Fruit fly (Drosophila melanogaster) S2 (cell line): Measurements from ENCODE around the gene Spn75F.

ENCODE experiments used
- CG8478 ChIP-seq: fragments of >200 bp; optimal IDR thresholded peaks from 2 replicates; lab custom pipeline; 2018
- CTCF ChIP-seq, 2 experiments: fragments of >200 bp; optimal IDR thresholded peaks; 2 replicates each; lab custom pipeline; 2018

Gene Spn75F

DNA sequence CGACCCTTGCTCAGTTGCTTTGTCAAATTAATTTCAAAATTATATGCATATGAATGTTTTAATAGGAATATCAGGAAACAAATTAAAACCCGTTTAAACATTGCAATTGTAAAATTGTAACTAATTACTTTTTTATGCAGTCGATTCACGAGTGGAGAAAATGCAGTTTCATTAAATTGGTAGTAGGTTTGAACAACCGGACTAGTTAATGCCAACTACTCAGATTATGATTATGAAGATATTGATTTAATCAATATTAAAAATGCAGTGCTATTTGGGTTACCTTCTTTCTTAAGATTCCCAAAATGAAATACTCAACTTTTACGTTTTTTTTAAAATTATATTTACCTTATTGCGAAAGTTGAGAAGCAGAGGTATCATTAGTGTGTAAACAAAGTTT, at the start of gene Spn75F:
TSS of gene Spn75F (minus strand) at position 101 of the 400 bp plus-strand sequence.
- TF ChIP-seq CTCF (optimal IDR thresholded peaks at IDR 0.05; lab: Kevin White, UChicago) (no peak), CG8478 (lab: Kevin White, UChicago) (no peak)

DNA sequence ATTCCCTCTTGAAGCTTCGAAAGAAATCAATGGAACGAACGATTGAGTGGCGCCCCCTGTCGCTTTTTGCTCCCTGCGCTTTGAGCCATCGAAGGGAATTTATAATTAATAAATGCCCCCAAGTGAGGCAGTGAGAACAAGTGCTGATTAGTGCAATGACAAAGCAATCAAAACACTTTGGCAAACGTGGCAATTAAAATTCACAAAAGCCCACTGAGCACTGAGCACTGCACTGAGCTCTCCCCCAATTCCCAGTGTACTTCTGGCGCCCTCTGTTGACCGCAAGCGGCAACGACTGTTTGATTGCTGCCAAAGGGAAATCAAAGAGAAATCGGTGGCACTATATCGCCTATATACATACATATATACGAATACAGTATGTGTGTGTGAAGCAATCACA, 48.5 kb upstream of the Spn75F start:
- TF ChIP-seq CG8478 (lab: Kevin White, UChicago) (no peak), CTCF (optimal IDR thresholded peaks at IDR 0.05; lab: Kevin White, UChicago) (peak; percentile 83 to 89)

DNA sequence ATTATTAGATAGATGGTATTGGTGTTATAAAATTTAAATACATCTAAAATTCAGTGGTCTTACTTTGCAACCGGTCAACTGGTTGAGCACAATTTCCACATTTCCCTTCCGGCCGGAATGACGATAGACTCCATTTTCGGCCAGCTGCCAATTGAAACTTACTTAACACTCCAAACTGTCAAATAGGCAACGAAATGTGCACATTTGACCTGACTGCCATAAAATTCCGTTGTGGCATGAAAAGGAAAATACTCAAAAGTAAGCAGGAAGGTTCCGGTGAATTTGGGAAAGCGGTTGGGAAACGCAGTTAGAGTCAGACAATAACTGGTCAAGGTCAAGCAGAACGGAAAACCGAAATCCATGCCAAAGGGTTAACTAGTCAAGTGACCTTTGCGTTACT, 47.2 kb upstream of the Spn75F start:
- TF ChIP-seq CG8478 (lab: Kevin White, UChicago) (no peak), CTCF (optimal IDR thresholded peaks at IDR 0.05; lab: Kevin White, UChicago) (no peak)

DNA sequence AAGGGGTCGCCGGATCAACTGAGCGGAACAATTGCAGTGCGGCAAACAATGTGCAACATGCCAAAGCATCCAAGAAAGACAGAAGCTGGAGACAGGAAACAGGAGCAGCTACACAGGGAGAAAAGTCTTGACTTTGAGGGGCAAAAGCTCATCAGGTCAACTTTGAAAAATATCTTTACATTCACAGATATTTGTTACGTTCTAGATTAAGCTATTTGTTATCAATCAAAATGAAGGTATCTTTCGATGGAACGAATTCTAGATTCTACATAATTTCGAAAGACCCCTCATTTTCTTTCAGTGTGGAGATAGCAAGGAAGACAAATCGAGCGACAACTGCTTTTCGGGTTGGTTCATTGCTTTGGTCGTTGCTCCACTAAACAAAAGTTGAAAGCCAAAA, 45.9 kb upstream of the Spn75F start:
- TF ChIP-seq CTCF (optimal IDR thresholded peaks at IDR 0.05; lab: Kevin White, UChicago) (no peak), CG8478 (lab: Kevin White, UChicago) (no peak)

DNA sequence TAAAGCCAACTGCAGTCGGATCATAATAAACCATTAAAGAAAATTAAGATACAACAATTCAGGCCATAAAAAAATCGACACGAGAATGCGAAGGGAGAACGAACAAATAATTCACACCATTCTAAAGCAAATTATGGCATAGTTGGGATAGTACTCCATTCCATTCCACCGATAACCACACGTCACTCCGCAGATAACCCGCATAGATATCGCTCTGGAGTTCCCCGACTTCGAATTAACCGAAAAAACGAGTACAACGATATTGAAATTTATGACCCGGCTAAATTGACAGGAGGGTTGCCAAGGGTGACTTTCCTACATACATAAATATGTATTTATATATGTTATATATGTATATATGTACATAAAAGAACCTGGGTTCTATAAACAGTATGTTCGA, 45.3 kb upstream of the Spn75F start:
- no peak for TF ChIP-seq CTCF (optimal IDR thresholded peaks at IDR 0.05; lab: Kevin White, UChicago)
- TF ChIP-seq CG8478 (lab: Kevin White, UChicago), result no peak

DNA sequence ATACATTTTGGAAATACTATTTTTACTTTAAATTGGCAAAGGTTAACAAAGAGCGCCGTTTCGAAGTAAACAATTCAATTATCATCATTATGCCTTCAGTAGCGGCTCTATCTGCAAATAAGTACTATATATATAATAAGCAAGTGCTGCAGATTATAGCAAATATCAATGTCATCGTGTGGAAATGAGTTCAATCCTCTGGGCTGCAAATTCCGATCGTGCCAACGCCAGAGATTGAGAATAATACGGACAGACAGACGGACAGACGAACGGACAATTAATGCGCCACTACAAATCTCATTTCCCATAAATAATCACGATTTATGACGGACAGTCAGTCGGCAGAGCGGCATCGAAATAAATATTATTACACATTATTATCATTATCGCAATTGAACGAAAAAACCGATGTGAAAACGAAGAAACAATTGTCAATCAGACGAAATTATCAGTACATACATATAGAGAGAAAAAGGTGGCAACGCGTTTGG, 44.8 kb upstream of the Spn75F start:
- TF ChIP-seq CTCF (optimal IDR thresholded peaks at IDR 0.05; lab: Kevin White, UChicago) (no peak), CG8478 (lab: Kevin White, UChicago) (no peak)

DNA sequence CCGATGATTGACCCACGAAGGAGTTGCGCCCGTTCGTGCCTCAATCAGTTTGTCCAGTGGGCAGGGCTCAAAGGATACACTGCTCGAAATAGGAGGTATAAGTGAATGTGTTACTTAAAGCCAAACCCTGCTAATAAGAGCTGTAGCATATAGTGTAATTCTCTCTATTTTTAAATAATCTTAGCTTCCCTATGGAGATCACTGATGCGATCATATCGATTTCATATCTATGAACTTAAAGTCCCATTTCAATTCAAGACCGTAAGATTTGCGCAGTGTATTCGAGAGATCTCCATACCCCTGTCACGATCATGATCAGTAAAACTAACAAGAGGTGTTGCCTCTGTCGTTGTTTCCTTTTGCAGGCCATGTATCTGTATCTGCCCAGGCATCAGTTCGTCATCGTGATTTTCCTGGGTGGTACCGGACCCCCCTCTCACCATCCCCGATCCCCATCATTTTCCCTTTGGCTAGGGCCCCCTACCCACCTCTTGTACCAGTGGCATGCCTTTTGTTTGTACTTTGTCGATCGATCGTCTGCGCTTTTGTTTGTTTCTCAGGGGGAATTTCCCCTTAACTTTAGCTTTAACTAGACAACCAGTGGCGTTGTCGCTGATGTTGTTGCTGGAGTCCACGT, 43.7 kb upstream of the Spn75F start:
- TF ChIP-seq CG8478 (lab: Kevin White, UChicago), result no peak
- no peak for TF ChIP-seq CTCF (optimal IDR thresholded peaks at IDR 0.05; lab: Kevin White, UChicago)

DNA sequence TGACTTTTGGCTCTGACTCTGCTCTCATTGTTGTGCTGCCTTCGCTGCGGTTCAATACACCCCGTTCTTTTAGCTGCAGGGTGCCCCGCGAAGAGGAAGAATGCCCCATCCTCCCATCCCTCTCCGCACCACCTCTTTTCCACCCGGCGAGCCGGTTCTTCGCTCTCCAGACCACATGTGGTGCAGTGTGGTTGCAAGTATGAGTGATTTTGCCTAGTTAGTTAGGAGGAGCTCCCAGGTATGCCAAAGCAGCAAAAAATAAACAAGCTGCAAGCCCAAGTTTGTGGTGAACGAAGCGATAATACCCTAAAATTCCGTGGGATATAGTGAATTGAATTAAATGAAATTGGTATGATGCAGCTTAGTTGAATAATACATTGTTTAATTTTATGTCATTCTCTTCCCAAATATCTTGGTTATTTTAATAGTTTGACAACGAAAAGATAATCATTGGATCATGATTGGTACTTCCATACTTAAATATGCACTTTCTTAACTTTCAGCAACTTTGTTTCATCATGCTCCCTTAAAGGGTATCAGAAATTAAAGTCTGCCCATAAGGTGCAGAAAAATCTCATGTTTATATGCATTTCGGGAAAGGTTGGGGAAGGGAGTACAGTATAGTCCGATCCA, 42.8 kb upstream of the Spn75F start:
- no peak for TF ChIP-seq CTCF (optimal IDR thresholded peaks at IDR 0.05; lab: Kevin White, UChicago)
- TF ChIP-seq CG8478 (lab: Kevin White, UChicago), result no peak

DNA sequence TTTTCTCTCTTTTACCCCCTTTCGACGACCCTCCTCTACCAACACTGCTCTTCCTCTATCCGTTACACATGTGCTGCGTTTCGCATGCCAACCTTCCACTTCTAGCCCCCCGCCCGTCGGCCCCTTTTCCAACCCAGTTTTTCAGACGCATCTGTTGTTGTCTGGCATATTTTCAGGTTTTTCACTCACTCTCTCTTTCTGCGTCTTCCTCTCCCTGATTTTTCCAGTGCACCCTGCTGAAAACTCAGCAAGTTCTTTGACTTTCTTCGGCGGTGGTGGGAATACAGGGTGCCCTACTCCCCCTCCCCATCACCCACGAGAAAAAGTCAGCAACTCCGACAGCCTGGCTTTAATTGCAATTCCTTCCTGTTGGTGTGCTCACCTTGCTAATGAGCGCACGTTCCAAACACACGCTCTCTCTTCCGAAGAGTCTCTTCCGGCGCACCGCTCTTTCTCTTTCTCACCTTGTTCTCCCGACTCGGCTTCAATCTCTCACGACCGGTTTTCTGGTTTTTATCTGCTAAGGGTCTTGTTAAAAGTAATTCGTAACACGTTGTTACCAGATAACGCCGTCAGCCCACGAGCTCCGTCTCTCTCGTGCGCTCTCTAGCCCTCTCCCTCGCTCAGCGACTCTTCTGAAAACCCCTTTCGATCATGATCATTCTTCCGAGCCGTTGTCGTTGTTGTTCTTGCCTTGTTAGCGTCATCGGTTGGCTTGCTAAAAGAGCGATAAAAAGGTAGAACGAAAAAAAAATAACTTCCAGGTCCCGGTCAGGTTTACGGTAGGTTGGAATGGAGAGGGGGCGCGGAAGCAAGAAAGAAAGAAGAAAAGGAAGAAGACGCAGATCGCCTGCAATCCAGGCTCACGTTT, 42.1 kb upstream of the Spn75F start:
- TF ChIP-seq CG8478 (lab: Kevin White, UChicago), result no peak
- no peak for TF ChIP-seq CTCF (optimal IDR thresholded peaks at IDR 0.05; lab: Kevin White, UChicago)

DNA sequence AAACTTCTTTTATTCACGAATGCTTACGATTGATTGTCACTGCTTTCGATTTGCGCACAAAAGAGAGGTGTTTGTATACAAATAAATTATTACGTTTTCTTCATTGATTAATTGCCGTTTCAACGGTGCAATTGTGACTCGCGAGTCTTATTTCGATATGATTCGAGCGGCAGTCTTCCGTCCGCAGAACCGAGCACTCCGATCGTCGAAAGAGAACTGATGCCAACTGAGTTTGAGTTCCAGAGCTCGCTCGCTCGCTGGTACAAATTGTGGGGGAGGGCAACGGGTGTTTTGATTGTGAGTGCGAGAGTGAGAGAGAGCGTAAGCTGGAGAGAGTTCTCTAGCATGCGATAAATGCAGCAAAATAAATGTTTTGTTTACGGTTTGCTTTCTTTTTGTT, 41.0 kb upstream of the Spn75F start:
- TF ChIP-seq CTCF (optimal IDR thresholded peaks at IDR 0.05; lab: Kevin White, UChicago), result no peak
- TF ChIP-seq CG8478 (lab: Kevin White, UChicago), result no peak

DNA sequence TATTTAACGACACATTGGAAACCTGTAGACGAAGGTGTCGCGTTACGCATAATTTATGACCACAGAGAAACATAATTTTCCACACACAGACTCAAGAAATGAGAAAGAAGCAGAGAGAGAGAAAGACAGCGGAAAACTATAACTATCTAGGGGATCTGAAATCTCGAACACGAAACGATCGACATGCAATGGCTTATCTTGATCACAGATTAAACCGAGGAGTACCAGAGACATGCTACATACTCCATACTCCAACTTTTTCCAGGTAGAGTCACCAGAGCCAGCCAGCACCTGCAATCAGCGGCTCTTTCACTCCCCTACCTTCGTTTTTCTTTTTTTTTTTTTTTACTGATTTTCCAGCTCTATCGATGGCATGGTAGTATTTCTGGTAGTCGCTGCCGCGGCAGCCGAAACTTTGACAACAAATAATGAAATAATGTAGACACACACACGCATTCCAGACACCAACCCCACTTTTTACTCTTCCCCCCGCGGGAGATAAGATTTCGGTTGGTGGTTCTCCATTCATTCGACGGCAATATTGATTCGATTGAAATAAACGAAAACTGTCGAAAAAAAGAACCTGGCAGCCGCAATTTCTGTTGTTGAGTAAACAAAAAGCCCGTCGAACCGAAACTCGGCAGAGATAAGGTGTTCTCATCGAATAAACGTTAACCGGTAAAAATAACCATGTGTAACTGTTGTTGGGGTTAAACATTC, 39.4 kb upstream of the Spn75F start:
- TF ChIP-seq CG8478 (lab: Kevin White, UChicago) (no peak), CTCF (optimal IDR thresholded peaks at IDR 0.05; lab: Kevin White, UChicago) (no peak)

DNA sequence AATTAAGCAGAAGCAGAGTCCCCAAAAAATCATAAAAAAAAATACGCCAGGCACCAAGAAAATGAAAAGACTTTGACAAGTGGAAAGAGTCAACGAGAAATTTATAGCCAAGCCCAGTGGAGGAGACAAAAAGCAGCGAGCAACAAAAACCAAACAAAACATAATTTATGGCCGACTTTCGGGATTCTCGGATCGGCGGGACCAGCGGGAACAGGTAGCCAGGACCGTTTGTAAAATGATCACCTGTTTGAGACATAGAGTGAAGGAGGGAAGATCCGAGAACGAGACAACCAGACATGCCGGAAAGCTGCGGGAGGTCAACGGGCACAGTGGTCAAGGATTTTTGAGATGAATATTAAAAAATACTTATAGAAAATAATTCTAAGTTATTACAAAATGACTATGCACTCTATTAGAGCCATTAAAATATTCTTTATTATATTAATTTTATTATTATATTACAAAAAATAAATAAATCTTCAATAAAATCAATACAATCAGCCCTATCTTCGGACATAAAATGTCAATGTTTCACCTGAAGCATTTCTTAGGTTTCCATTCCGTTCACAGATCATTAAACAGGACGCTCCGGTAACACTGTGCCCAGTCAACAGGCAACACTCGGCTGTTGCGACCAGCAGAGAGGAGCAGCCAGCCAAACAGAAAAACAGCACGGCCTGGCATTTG, 38.3 kb upstream of the Spn75F start:
- TF ChIP-seq CG8478 (lab: Kevin White, UChicago) (no peak), CTCF (optimal IDR thresholded peaks at IDR 0.05; lab: Kevin White, UChicago) (no peak)

DNA sequence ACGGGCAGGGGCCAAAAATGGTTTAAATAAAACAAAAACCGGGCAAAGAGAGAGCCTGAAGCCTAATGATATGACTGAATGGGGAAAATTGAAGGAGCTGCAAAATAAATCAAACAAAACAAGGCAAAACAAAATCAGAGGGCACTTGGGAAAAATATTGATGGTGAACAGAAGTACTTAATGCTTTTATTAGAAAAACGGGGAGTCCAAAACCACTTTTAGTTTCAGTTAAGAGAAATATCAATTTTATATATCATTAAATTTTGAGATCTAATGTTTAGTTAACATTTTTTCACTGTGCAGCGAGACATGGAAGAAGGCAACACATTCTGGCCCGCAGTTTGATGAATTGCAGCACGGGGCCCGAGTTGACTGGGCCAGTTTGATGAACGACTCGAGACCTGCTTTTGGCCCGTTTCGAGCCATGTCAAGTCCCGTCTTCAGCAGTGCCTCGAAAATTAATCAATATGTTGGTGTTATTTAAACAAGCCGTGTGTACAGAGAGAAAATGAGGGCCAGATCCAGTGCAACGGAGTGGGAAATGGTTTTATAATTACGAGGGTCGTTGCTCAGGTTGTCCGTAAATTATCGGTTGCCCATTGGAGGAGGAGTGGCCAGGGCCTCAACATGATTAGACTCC, 37.0 kb upstream of the Spn75F start:
- TF ChIP-seq CG8478 (lab: Kevin White, UChicago), result no peak
- no peak for TF ChIP-seq CTCF (optimal IDR thresholded peaks at IDR 0.05; lab: Kevin White, UChicago)
